Worm (Caenorhabditis elegans) whole organism, mixed stage, embryonic: ENCODE data around the gene egl-13.

Experiments used
- M03D4.4 ChIP-seq: sonication (generic microtip); optimal IDR thresholded peaks from 2 replicates; lab custom pipeline; 2017; ENCODE audit warnings: mild to moderate bottlenecking, missing genetic modification characterization, missing compliant biosample characterization
- bed-3 ChIP-seq: fragments of 200-800 bp; sonication (Bioruptor generic); optimal IDR thresholded peaks from 3 replicates; lab custom pipeline; 2018; ENCODE audit warnings: mild to moderate bottlenecking, missing genetic modification characterization, moderate library complexity, missing compliant biosample characterization
- blmp-1 ChIP-seq: fragments of 150-350 bp; optimal IDR thresholded peaks from 2 replicates; lab custom pipeline; 2014; ENCODE audit warnings: missing biosample characterization, missing genetic modification characterization
- ceh-39 ChIP-seq: fragments of 150-350 bp; optimal IDR thresholded peaks from 2 replicates; lab custom pipeline; 2014; ENCODE audit warnings: missing biosample characterization, missing genetic modification characterization
- ceh-43 ChIP-seq: fragments of 200-800 bp; sonication (Bioruptor generic); optimal IDR thresholded peaks from 2 replicates; lab custom pipeline; 2018; ENCODE audit warnings: mild to moderate bottlenecking, missing genetic modification characterization, moderate library complexity, missing compliant biosample characterization
- ceh-83 ChIP-seq: fragments of 200-800 bp; sonication (Bioruptor generic); optimal IDR thresholded peaks from 2 replicates; lab custom pipeline; 2018; ENCODE audit warnings: mild to moderate bottlenecking, missing genetic modification characterization, missing compliant biosample characterization
- ces-1 ChIP-seq: fragments of 150-350 bp; optimal IDR thresholded peaks from 2 replicates; lab custom pipeline; 2014; ENCODE audit warnings: missing biosample characterization, missing genetic modification reagents, missing genetic modification characterization
- cnd-1 ChIP-seq: fragments of 200-800 bp; sonication (Bioruptor generic); optimal IDR thresholded peaks from 2 replicates; lab custom pipeline; 2018; ENCODE audit warnings: mild to moderate bottlenecking, missing genetic modification characterization, missing compliant biosample characterization
- drap-1 ChIP-seq: fragments of 200-800 bp; sonication (Bioruptor generic); optimal IDR thresholded peaks from 3 replicates; lab custom pipeline; 2018; ENCODE audit warnings: mild to moderate bottlenecking, missing genetic modification characterization, missing compliant biosample characterization
- elt-1 ChIP-seq: sonication (generic microtip); optimal IDR thresholded peaks from 2 replicates; lab custom pipeline; 2017; ENCODE audit warnings: missing genetic modification characterization, mild to moderate bottlenecking, missing compliant biosample characterization, antibody characterized with exemption, moderate library complexity, borderline replicate concordance; ENCODE audit not compliant: insufficient read depth
- elt-3 ChIP-seq: fragments of 150-350 bp; optimal IDR thresholded peaks from 2 replicates; lab custom pipeline; 2014; ENCODE audit warnings: missing biosample characterization, missing genetic modification characterization
- flh-1 ChIP-seq: fragments of 200-800 bp; sonication (Bioruptor generic); optimal IDR thresholded peaks from 2 replicates; lab custom pipeline; 2018; ENCODE audit warnings: mild to moderate bottlenecking, missing genetic modification characterization, moderate library complexity, missing compliant biosample characterization
- ham-2 ChIP-seq: fragments of 200-800 bp; sonication (Bioruptor generic); optimal IDR thresholded peaks from 2 replicates; lab custom pipeline; 2018; ENCODE audit warnings: mild to moderate bottlenecking, missing genetic modification characterization, missing compliant biosample characterization
- hlh-1 ChIP-seq: fragments of 150-350 bp; optimal IDR thresholded peaks from 2 replicates; lab custom pipeline; 2014; ENCODE audit warnings: missing biosample characterization, missing genetic modification reagents, missing genetic modification characterization
- lin-13 ChIP-seq: fragments of 150-350 bp; optimal IDR thresholded peaks from 2 replicates; lab custom pipeline; 2014; ENCODE audit warnings: missing biosample characterization, missing genetic modification characterization
- lin-32 ChIP-seq: fragments of 200-800 bp; sonication (Bioruptor generic); optimal IDR thresholded peaks from 2 replicates; lab custom pipeline; 2018; ENCODE audit warnings: mild to moderate bottlenecking, missing genetic modification characterization, missing compliant biosample characterization
- lsy-2 ChIP-seq: fragments of 150-350 bp; optimal IDR thresholded peaks from 2 replicates; lab custom pipeline; 2014; ENCODE audit warnings: missing biosample characterization, missing genetic modification characterization
- mab-5 ChIP-seq: fragments of 150-350 bp; optimal IDR thresholded peaks from 2 replicates; lab custom pipeline; 2014; ENCODE audit warnings: missing biosample characterization, missing genetic modification characterization
- mep-1 ChIP-seq: fragments of 150-350 bp; optimal IDR thresholded peaks from 2 replicates; lab custom pipeline; 2017; ENCODE audit warnings: missing biosample characterization, missing genetic modification reagents, missing genetic modification characterization, inconsistent platforms
- mls-2 ChIP-seq: sonication (generic microtip); optimal IDR thresholded peaks from 2 replicates; lab custom pipeline; 2016; ENCODE audit warnings: mild to moderate bottlenecking, missing genetic modification characterization, moderate library complexity, missing compliant biosample characterization
- nhr-12 ChIP-seq: fragments of 150-350 bp; optimal IDR thresholded peaks from 2 replicates; lab custom pipeline; 2014; ENCODE audit warnings: missing biosample characterization, missing genetic modification characterization
- nhr-2 ChIP-seq: fragments of 150-350 bp; optimal IDR thresholded peaks from 2 replicates; lab custom pipeline; 2014; ENCODE audit warnings: missing biosample characterization, missing genetic modification characterization
- nhr-237 ChIP-seq: fragments of 150-350 bp; optimal IDR thresholded peaks from 2 replicates; lab custom pipeline; 2014; ENCODE audit warnings: missing biosample characterization, missing genetic modification characterization
- nhr-28 ChIP-seq: fragments of 150-350 bp; optimal IDR thresholded peaks from 2 replicates; lab custom pipeline; 2014; ENCODE audit warnings: missing biosample characterization, missing genetic modification characterization
- nhr-76 ChIP-seq: sonication (generic microtip); optimal IDR thresholded peaks from 2 replicates; lab custom pipeline; 2017; ENCODE audit warnings: missing biosample characterization, missing genetic modification characterization
- pha-4 ChIP-seq: fragments of 150-350 bp; optimal IDR thresholded peaks from 2 replicates; lab custom pipeline; 2018; ENCODE audit warnings: missing biosample characterization, missing genetic modification reagents, missing genetic modification characterization
- sem-2 ChIP-seq: fragments of 200-800 bp; sonication (Bioruptor generic); optimal IDR thresholded peaks from 2 replicates; lab custom pipeline; 2018; ENCODE audit warnings: mild to moderate bottlenecking, missing genetic modification characterization, missing compliant biosample characterization
- snpc-4 ChIP-seq: fragments of 150-350 bp; optimal IDR thresholded peaks from 2 replicates; lab custom pipeline; 2014; ENCODE audit warnings: missing biosample characterization, missing genetic modification characterization
- sptf-1 ChIP-seq: sonication (generic microtip); optimal IDR thresholded peaks from 2 replicates; lab custom pipeline; 2017; ENCODE audit warnings: mild to moderate bottlenecking, missing genetic modification characterization, moderate library complexity, missing compliant biosample characterization
- tbx-8 ChIP-seq: fragments of 200-800 bp; sonication (Bioruptor generic); optimal IDR thresholded peaks from 2 replicates; lab custom pipeline; 2018; ENCODE audit warnings: mild to moderate bottlenecking, missing genetic modification characterization, moderate library complexity, missing compliant biosample characterization
- unc-120 ChIP-seq: sonication (generic microtip); optimal IDR thresholded peaks from 2 replicates; lab custom pipeline; 2017; ENCODE audit warnings: missing genetic modification characterization, missing compliant biosample characterization; ENCODE audit not compliant: poor library complexity, severe bottlenecking
- unc-39 ChIP-seq: fragments of 150-350 bp; optimal IDR thresholded peaks from 2 replicates; lab custom pipeline; 2014; ENCODE audit warnings: missing biosample characterization, missing genetic modification characterization
- unc-62 ChIP-seq: fragments of 150-350 bp; optimal IDR thresholded peaks from 2 replicates; lab custom pipeline; 2014; ENCODE audit warnings: missing biosample characterization, missing genetic modification reagents, missing genetic modification characterization
- zip-8 ChIP-seq: fragments of 150-350 bp; optimal IDR thresholded peaks from 2 replicates; lab custom pipeline; 2014; ENCODE audit warnings: missing biosample characterization, missing genetic modification characterization
- ztf-11 ChIP-seq: fragments of 150-350 bp; optimal IDR thresholded peaks from 2 replicates; lab custom pipeline; 2014; ENCODE audit warnings: missing biosample characterization, missing genetic modification characterization

The egl-13 gene

DNA sequence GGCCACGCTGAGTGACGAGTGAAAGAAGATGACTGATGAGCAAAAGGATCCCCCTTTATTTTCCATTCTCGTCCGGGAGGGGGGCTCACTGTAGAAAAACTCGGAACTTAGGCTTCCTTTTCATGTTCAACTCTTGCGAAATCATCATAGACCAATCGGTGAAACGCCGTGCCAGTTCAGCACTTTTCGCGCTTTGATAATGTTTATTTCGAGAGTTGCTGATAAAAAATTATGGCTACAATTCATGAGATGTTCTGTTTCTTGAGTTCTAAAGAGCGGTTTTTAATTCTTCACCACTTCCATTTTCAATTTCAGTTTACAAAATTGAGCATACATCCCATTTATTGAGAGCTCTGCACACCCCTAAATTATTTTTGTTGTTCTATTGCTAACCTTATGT, 7.2 kb downstream of the egl-13 start:
- TF ChIP-seq sem-2 (GFP tag; lab: Kevin White, UChicago) (no peak), ceh-83 (GFP tag; lab: Kevin White, UChicago) (no peak), blmp-1 (tag; lab: Kevin White, UChicago) (no peak), ces-1 (GFP tag; lab: Kevin White, UChicago) (no peak)
- TF ChIP-seq, all 35 proteins: peak for 0

DNA sequence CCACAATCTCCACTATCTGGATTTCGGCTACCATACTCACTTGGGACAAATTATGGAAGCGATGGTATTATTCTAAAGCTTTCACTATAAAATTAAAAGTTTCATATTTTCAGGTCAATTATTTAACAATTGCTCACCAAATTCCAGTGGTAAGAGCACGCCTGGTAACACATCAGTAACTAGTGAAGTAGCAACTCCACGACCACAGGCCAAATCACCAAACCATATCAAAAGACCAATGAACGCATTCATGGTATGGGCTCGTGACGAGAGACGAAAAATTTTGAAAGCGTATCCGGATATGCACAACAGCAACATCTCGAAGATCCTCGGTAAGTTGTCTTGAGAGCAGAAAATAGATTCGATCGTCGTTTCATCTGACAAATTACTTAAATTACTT, 9.0 kb downstream of the egl-13 start:
- TF ChIP-seq ham-2 (GFP tag; lab: Kevin White, UChicago) (no peak), hlh-1 (tag; lab: Kevin White, UChicago) (no peak), blmp-1 (tag; lab: Kevin White, UChicago) (no peak), snpc-4 (no peak), ztf-11 (tag; lab: Kevin White, UChicago) (no peak), mep-1 (tag; lab: Kevin White, UChicago) (no peak), lin-32 (GFP tag; lab: Kevin White, UChicago) (no peak), nhr-28 (tag; lab: Kevin White, UChicago) (no peak), lsy-2 (no peak), bed-3 (GFP tag; lab: Kevin White, UChicago) (no peak)

DNA sequence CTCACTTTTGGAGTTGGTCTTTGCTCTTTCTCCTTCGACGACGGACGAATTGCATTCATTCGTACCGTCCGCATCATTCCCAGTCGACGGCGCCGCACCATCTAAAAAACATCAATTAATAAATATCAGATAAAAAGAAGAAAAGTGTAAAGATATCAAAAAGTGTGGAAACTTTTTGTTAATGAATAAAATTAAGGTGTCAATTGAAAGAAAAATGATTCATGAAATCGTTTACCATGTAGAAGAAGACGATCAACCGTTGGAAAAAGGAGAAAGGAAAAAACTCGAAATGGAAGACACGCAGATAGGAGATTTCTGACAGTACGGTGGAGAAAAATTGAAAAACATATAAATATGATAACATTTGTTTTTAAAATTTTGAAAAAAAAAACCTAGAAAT, 16.5 kb downstream of the egl-13 start, which contains the start of gene set-19:
Gene set-19 (minus strand): TSS at position 101 of the 400 bp plus-strand sequence.
- no peak for TF ChIP-seq nhr-2 (tag; lab: Kevin White, UChicago)
- TF ChIP-seq sem-2 (GFP tag; lab: Kevin White, UChicago) = no peak
- TF ChIP-seq M03D4.4 = no peak
- TF ChIP-seq mls-2 (tag; lab: Kevin White, UChicago) = no peak

DNA sequence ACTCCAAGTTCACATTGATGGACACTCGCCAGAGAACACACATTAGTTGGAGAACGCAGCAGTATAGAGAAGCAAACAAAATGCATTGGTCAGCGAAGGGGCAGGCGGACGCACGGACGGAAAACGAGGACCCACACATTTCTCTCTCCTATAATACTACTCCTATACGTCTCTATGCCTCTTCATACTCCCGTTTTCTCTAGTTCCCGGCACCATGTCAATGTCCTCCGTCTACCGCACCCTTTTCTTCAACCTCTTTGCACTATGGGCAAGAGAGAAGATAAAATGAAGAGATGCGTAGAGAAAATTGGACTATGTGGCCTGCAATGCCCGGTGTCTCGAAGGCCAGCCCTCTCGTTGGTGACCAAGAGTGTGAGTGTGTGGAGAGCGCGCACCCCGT, 22.4 kb downstream of the egl-13 start, which contains the start of gene set-20:
Gene set-20 (minus strand): TSS at position 94 of the 400 bp plus-strand sequence.
- TF ChIP-seq nhr-76 (tag; lab: Kevin White, UChicago) (no peak), sem-2 (GFP tag; lab: Kevin White, UChicago) (no peak), unc-39 (no peak), mep-1 (tag; lab: Kevin White, UChicago) (peak; percentile 75), lsy-2 (peak; percentile 23), mls-2 (tag; lab: Kevin White, UChicago) (peak; percentile 63), nhr-12 (no peak), lin-13 (tag; lab: Kevin White, UChicago) (no peak), ces-1 (GFP tag; lab: Kevin White, UChicago) (peak; percentile 85), drap-1 (GFP tag; lab: Kevin White, UChicago) (peak; percentile 69), zip-8 (tag; lab: Kevin White, UChicago) (no peak), flh-1 (no peak), bed-3 (GFP tag; lab: Kevin White, UChicago) (no peak), elt-1 (tag; lab: Kevin White, UChicago) (no peak), M03D4.4 (peak; percentile 58), nhr-28 (tag; lab: Kevin White, UChicago) (no peak), pha-4 (peak; percentile 17), blmp-1 (tag; lab: Kevin White, UChicago) (no peak), hlh-1 (tag; lab: Kevin White, UChicago) (peak; percentile 39), unc-120 (tag; lab: Kevin White, UChicago) (peak; percentile 68), ztf-11 (tag; lab: Kevin White, UChicago) (peak; percentile 45), nhr-2 (tag; lab: Kevin White, UChicago) (peak; percentile 94), ceh-39 (no peak), tbx-8 (no peak), mab-5 (tag; lab: Kevin White, UChicago) (no peak), sptf-1 (tag; lab: Kevin White, UChicago) (peak; percentile 59), nhr-237 (tag; lab: Kevin White, UChicago) (no peak), cnd-1 (tag; lab: Kevin White, UChicago) (peak; percentile 27), unc-62 (GFP tag; lab: Kevin White, UChicago) (peak; percentile 83), elt-3 (tag; lab: Kevin White, UChicago) (no peak), snpc-4 (no peak), lin-32 (GFP tag; lab: Kevin White, UChicago) (no peak), ham-2 (GFP tag; lab: Kevin White, UChicago) (peak; percentile 54), ceh-83 (GFP tag; lab: Kevin White, UChicago) (peak; percentile 28), ceh-43 (GFP tag; lab: Kevin White, UChicago) (no peak)
- TF ChIP-seq, all 35 proteins: peak for 16
